Fruit fly (Drosophila melanogaster) ovary, adult (tissue): ENCODE data around the gene CG4483.

Experiments
- CG17801 ChIP-seq: fragments of 200-800 bp; optimal IDR thresholded peaks from 2 replicates; lab custom pipeline; 2019; ENCODE audit warnings: missing biosample characterization, mild to moderate bottlenecking, missing genetic modification characterization, moderate library complexity; ENCODE audit not compliant: partially characterized antibody

The CG4483 gene

DNA sequence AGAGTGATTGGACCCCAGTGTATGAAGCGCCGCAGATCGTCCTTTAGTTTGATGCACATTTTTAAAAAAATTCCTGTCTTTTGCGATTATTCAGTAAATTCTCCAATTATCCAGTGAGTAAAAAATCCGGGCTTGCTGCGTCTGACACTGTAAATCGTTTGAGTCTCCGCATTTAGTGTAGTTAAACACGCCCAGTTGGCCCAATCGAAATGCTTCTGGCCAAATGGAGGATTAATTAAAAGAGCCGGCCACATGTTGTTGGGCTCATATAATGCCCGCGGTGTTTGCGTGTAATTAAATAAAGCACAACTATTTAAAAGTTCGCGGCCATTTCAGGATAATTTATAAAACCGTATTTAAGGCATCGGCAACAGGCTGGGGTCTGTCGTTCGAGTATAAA, at the start of gene CG4483:
TSS of gene CG4483 (minus strand) at position 101 of the 400 bp plus-strand sequence.
- no peak for TF ChIP-seq CG17801 (GFP tag; lab: Kevin White, UChicago)

DNA sequence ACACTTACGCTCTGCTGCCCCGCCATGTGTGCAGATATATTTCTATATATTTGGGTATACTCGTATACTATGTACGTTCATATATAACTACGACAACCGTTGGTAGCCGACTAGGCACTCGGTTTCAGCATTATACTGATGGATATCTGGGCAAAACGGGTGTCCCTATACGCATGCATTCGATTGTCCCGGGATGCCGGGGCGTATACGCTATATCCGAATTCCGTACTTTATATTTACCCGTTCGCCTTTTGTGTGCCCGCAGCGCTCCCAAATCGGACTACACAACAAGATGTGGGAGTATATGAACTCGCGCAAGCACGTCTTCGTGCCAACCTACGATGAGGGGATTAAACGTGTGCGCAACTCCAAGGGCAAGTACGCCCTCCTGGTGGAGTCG, 47.3 kb upstream of the CG4483 start:
- TF ChIP-seq CG17801 (GFP tag; lab: Kevin White, UChicago) = no peak

DNA sequence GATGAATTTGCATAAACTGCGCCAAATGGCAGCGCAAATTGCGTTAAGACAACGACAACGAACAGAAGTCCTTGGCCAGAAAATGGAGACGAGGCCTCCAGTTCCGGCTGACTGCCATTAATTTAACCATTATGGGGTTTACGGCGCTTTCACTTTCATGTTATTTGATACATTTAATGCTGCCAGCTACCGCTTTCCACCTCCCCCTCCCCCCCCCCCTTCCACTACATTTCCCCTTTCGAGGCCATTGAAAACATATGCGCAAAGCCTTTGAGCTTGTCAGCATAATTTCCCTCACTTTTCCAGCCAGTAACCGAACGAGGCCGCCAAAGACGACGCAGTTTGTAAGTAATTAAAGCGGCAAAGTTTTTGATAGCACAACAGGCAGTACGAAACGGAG, 25.8 kb upstream of the CG4483 start:
- no peak for TF ChIP-seq CG17801 (GFP tag; lab: Kevin White, UChicago)

DNA sequence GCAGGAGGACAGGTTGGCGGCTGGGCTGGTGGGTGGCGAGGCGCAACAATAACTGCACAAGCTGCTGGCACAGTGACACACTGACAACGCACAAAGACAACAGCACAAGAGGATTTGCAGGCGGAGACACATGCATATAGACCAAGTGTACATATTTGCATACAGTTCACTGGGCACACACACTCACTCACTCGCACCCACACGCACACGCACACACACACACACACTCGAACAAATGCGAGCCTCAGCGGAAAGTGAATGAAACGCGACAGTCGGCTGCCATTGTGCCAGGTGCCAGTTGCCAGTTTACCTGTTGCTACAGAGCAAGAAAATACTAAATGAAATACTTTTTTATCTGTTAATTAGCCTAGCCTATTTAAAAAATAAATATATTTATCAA, 18.7 kb upstream of the CG4483 start:
- no peak for TF ChIP-seq CG17801 (GFP tag; lab: Kevin White, UChicago)

DNA sequence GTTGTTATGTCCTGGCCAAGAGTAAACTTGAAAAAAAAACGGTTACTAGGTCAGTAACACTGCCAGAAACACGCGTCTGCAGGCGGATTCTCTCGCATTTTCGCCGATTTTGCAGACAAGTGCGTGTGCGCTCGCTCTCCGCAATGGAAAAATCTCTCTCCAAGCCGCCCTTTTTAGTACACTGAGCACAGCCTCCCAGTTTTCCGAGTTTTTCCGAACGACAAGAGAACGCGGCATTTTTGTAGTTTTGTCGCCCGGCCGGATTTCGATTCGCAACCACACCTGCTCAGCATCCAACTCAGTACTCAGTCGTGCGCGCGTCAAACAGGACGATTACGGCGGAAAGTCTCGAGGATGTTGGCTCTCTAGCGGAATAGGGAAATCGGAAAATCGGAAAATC, 15.2 kb upstream of the CG4483 start, which contains the start of gene GluRIB:
TSS of gene GluRIB (plus strand) at position 301 of the 400 bp plus-strand sequence.
- no peak for TF ChIP-seq CG17801 (GFP tag; lab: Kevin White, UChicago)

DNA sequence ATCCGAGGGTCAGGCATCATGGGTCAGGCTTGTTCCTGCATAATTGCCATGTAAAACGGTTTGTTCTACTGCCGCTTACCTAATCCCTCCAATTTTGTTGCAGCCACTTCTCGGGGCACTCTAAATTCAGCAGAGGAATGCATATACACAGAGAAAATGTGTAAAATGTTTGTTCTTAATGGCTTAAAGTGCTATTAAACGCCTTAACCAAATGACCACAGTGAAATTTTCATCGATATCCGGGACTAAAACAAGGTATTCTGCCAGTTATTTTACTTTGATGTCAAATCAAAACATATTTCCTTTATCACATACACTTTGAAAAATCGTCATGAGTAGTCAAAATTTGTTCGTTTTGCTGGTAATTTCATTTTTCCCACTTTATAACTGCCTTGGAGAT, 13.5 kb upstream of the CG4483 start, which contains the start of gene CG4477:
TSS of gene CG4477 (plus strand) at position 301 of the 400 bp plus-strand sequence.
- TF ChIP-seq CG17801 (GFP tag; lab: Kevin White, UChicago) = no peak

DNA sequence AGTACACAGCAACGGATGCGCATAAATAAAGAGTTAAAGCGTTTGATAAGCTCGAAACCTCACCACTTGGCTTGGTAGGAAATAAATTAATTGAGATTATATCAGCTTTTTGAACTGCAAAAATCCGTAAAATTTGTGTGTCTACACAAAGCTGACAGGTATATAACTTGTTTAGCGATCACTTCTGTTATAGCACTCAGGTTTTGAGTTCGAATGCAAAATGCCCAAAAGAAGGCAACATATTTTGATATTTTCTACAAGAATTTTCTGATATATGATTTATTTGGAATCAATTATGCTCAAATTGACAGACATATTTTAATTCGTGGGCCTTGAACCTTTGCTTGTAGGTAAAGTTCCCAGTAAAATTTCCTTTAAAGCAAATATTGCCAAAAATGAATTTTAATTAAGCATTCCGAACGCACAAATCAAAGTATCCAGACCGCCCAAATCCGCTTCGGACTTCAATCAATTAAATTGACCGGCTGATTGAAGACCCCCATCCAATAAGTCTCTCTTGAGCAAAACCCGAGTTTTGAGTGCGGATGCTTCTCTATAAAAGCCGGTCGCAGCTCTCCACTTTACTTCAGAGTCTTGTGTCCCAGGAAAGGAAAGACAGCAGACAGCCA, 25.0 kb downstream of the CG4483 start, which contains the start of gene CG4476:
TSS of gene CG4476 (plus strand) at position 579 of the 629 bp plus-strand sequence.
- no peak for TF ChIP-seq CG17801 (GFP tag; lab: Kevin White, UChicago)

DNA sequence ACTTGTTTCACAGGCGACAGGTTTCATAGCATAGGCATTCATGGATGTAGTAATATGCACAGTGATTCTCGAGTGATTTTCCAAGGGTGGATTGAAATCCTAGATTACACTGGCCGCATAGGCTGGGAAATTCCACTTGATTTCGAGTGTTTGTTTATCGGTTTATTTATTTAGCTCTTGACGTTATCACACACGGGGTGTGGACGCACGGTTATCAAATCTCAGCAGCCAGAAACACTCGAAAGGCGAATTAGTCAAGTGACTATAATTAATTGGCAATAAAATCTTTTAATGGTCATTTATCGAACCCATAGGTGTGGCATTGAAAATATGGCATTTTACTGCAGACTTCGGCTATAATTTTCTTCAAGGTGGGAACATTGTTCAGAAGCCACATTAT, 26.8 kb downstream of the CG4483 start:
- no peak for TF ChIP-seq CG17801 (GFP tag; lab: Kevin White, UChicago)

DNA sequence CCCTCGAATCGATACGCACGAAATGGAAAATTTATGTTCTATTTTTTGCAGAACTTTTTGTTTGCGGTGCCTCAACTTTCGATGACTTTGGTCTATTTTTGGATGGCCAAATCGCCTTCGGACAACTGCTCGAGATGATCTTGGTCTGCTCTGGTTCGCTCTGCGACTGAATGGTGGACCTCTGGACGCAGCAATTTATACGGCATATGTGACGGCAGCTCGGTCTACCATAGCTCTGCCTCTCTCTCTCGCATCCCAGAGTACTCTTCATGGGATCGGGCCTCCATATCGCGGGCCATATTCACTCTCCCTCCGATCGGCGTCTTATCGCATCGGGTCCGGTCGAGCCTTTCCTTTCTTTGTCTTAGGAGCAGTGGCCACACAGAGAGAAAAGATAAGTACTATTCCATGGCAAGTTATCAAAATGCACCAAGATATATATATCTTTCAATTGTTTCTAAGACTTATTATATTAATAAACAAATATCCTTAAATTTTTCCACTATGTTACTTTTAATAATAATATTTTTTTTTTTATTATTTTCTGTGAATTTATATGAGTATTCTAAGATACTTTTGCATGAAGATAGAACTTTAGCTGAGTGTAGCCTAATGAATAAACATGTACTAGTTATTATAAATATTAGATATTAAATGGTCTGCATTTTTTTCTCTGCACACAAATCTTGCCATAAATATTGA, 27.6 kb downstream of the CG4483 start, which contains the start of gene Slc45-1:
TSS of gene Slc45-1 (minus strand) at position 150 of the 702 bp plus-strand sequence.
- no peak for TF ChIP-seq CG17801 (GFP tag; lab: Kevin White, UChicago)

DNA sequence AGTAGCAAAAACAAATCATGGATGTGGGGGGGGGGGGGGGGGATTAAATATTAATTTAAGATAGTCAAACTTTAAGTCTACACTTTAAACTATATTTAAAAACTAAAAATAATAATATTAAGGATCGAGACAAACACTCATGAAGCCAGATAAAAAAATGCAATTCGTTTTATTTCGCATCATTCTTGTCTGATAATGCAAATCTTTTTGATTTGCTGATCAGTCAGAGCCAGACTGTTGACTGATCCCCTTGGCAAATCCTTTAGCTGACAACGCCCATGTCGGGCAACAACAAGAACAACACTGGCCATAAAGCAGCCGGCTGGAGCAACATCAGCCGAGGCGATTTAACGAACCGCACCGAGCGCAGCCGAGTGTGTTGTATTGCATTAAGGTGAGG, 43.4 kb downstream of the CG4483 start:
- TF ChIP-seq CG17801 (GFP tag; lab: Kevin White, UChicago) = no peak

DNA sequence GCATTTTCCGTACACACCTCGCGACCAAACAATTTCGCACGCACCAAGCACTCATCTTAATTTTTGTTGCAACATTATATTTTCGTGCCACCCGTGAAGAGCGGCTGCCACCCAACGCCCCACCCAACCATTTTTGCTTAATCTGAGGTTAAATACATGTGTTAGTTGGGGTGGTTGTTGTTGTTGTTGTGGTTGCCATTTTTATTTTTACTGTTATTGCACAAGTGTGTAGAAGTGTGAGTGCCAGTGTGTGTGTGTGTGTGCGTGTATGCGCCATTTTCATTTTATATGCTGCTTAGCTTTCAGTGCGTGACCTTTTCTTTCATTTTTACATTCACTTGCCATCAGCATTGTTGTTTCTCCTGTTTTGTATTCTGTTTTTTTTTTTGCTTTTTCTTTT, 47.8 kb downstream of the CG4483 start:
- no peak for TF ChIP-seq CG17801 (GFP tag; lab: Kevin White, UChicago)
